Worm (Caenorhabditis elegans): ENCODE results near the gene F36A4.2.

The F36A4.2 gene

ce11 chrIV:4290472-4290871, 19.4 kb downstream of the F36A4.2 start, which contains the start of gene dct-7:
Gene dct-7 (minus strand): TSS chrIV:4290572.
- no peak for TF ChIP-seq jun-1 (tag; optimal IDR thresholded peaks at IDR 0.05)
- peak; percentile 30 for TF ChIP-seq nhr-43 (tag; optimal IDR thresholded peaks at IDR 0.05; ENCODE audit: poor library complexity, severe bottlenecking)

- TF ChIP-seq zag-1 (tag; optimal IDR thresholded peaks at IDR 0.05), result no peak
- TF ChIP-seq mml-1 (tag; optimal IDR thresholded peaks at IDR 0.05), result no peak
- no peak for TF ChIP-seq nhr-11 (tag; optimal IDR thresholded peaks at IDR 0.05)
Measured at ce11 chrIV:4291174-4291573, 20.1 kb downstream of the F36A4.2 start, which contains the start of gene F15E6.4. Gene F15E6.4 (plus strand): TSS chrIV:4291474.

DNA sequence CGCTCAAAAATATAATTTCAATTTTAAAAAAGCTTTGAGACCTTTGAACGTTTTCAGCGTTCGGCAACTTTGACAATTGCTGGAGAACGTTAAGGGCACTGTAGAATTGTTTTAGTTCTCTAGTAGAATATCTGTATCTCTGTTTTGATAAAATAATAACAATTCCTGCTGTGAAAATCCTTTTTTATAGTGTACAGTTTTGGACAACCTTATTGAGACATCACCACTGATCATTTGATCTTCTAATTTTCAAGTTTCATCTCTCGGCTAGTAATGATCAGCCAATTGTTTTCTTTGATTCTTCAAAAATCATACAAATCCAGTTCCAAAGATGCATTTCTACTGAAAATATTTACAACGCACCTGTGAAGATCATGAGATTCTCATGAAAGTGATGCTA, 21.5 kb downstream of the F36A4.2 start, which contains the start of gene F15E6.10:
Gene F15E6.10, plus strand, starts transcription at position 301 of the 400 bp plus-strand sequence.
- TF ChIP-seq tbx-2 (tag; optimal IDR thresholded peaks at IDR 0.05) (no peak), ceh-9 (tag; optimal IDR thresholded peaks at IDR 0.05) (no peak), R02D3.7 (tag; optimal IDR thresholded peaks at IDR 0.05) (no peak), zag-1 (tag; optimal IDR thresholded peaks at IDR 0.05) (no peak), ama-1 (optimal IDR thresholded peaks at IDR 0.05) (no peak), egl-5 (tag; optimal IDR thresholded peaks at IDR 0.05) (no peak), skn-1 (tag; optimal IDR thresholded peaks at IDR 0.05) (no peak), ztf-11 (tag; optimal IDR thresholded peaks at IDR 0.05) (no peak), daf-12 (tag; optimal IDR thresholded peaks at IDR 0.05) (no peak), jun-1 (tag; optimal IDR thresholded peaks at IDR 0.05) (no peak), elt-1 (tag; optimal IDR thresholded peaks at IDR 0.05) (no peak), elt-3 (tag; optimal IDR thresholded peaks at IDR 0.05) (no peak), nhr-28 (tag; optimal IDR thresholded peaks at IDR 0.05) (no peak), nhr-12 (tag; optimal IDR thresholded peaks at IDR 0.05) (no peak), unc-62 (GFP tag; optimal IDR thresholded peaks at IDR 0.05) (no peak)

DNA sequence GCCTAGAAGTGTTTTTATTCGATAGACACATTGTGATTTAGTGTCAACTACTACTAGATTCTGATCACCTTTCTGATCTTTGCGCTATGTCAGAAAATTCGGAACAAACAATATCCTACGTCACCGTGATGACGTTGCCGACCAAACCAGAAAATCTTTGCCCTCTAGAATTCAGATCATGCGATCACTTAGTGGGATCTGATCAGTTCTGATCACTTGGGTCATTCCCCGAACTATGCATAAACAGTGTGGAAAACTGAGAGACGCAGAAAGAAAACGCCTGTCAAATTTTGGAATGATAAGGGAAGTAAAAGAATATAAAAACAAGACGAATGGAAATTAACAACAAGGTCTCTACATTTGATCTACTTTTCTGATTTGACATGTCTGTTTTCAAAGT, 23.5 kb downstream of the F36A4.2 start, which contains the start of gene F15E6.3:
Gene F15E6.3, plus strand, starts transcription at position 344 of the 400 bp plus-strand sequence.
- TF ChIP-seq nhr-43 (tag; optimal IDR thresholded peaks at IDR 0.05; ENCODE audit: poor library complexity, severe bottlenecking), result peak; percentile 76
- TF ChIP-seq fkh-10 (GFP tag; optimal IDR thresholded peaks at IDR 0.05), result no peak
- TF ChIP-seq nhr-12 (tag; optimal IDR thresholded peaks at IDR 0.05), result no peak
- TF ChIP-seq nhr-28 (tag; optimal IDR thresholded peaks at IDR 0.05), result no peak
- TF ChIP-seq ceh-28 (tag; optimal IDR thresholded peaks at IDR 0.05), result peak; percentile 32
- no peak for TF ChIP-seq ceh-16 (tag; optimal IDR thresholded peaks at IDR 0.05)
- TF ChIP-seq nhr-25 (tag; optimal IDR thresholded peaks at IDR 0.05), result peak; percentile 60
- no peak for TF ChIP-seq jun-1 (tag; optimal IDR thresholded peaks at IDR 0.05)
- TF ChIP-seq elt-3 (tag; optimal IDR thresholded peaks at IDR 0.05), result peak in 1 of 3 experiments; percentile 36
- peak; percentile 89 for TF ChIP-seq nhr-23 (tag; optimal IDR thresholded peaks at IDR 0.05)
- TF ChIP-seq aly-2 (tag; optimal IDR thresholded peaks at IDR 0.05), result no peak
- TF ChIP-seq unc-62 (GFP tag; optimal IDR thresholded peaks at IDR 0.05), result no peak
- no peak for TF ChIP-seq ama-1 (optimal IDR thresholded peaks at IDR 0.05)
- TF ChIP-seq lsy-12 (tag; optimal IDR thresholded peaks at IDR 0.05), result no peak

DNA sequence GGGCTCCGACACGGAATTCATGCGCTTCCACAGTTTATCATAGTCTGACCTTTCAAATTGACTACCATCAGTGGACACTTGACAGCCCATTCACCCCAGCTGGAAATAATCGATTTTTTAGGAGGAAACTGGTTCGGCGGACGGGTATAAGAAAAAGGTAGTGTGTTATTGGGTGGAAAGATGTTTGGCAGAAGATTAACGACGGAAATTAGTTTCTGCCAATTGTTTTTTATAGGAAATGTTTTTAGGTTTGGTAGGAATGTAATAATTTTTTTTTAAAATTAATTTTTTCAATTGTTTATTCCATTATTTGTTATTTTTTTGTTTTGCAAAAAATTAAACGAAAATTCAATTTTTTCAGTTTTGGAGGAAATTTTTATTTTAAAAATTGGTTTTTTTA, 28.0 kb downstream of the F36A4.2 start, which contains the start of gene F15E6.9:
Gene F15E6.9, minus strand, starts transcription at position 101 of the 400 bp plus-strand sequence.
- no peak for TF ChIP-seq ceh-82 (tag; optimal IDR thresholded peaks at IDR 0.05)
- TF ChIP-seq nhr-76 (tag; optimal IDR thresholded peaks at IDR 0.05), result no peak
- no peak for TF ChIP-seq zag-1 (tag; optimal IDR thresholded peaks at IDR 0.05)

- TF ChIP-seq nhr-25 (tag; optimal IDR thresholded peaks at IDR 0.05) (peak; percentile 54), hmg-11 (tag; optimal IDR thresholded peaks at IDR 0.05) (no peak), nhr-43 (tag; optimal IDR thresholded peaks at IDR 0.05; ENCODE audit: poor library complexity, severe bottlenecking) (peak; percentile 57), nhr-23 (tag; optimal IDR thresholded peaks at IDR 0.05) (peak; percentile 19)
Measured at ce11 chrIV:4299994-4300393, 29.0 kb downstream of the F36A4.2 start.

DNA sequence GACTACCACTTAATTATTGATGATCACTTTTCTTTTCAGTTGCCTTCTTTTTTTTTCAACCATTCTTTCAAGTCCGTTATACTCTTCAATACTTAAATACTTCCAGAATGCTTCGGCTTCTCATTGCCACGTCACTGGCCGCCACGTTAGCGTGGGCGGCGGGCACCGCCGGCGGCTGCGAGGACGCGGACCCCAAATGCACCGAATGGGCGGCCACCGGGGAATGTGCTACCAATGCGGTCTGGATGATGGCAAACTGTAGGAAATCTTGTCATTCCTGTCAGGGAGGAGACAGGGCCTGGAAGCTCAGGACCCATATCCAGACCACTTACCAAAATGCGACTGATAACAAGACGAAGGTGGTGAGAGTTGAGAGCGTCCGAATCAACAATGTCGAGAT, 30.2 kb downstream of the F36A4.2 start, which contains the start of gene lgc-22:
Gene lgc-22, plus strand, starts transcription at position 105 of the 400 bp plus-strand sequence.
- TF ChIP-seq hmg-11 (tag; optimal IDR thresholded peaks at IDR 0.05) (no peak), eor-1 (tag; optimal IDR thresholded peaks at IDR 0.05) (no peak), ama-1 (optimal IDR thresholded peaks at IDR 0.05) (no peak), sea-2 (GFP tag; optimal IDR thresholded peaks at IDR 0.05) (no peak), nhr-12 (tag; optimal IDR thresholded peaks at IDR 0.05) (no peak), ztf-4 (tag; optimal IDR thresholded peaks at IDR 0.05) (no peak), nhr-43 (tag; optimal IDR thresholded peaks at IDR 0.05; ENCODE audit: poor library complexity, severe bottlenecking) (no peak), snpc-4 (tag; optimal IDR thresholded peaks at IDR 0.05) (no peak), tbx-2 (tag; optimal IDR thresholded peaks at IDR 0.05) (no peak), ceh-28 (tag; optimal IDR thresholded peaks at IDR 0.05) (no peak), elt-3 (tag; optimal IDR thresholded peaks at IDR 0.05) (no peak), nhr-11 (tag; optimal IDR thresholded peaks at IDR 0.05) (no peak), nhr-77 (tag; optimal IDR thresholded peaks at IDR 0.05) (no peak), nhr-23 (tag; optimal IDR thresholded peaks at IDR 0.05) (no peak), fkh-10 (GFP tag; optimal IDR thresholded peaks at IDR 0.05) (no peak), daf-12 (tag; optimal IDR thresholded peaks at IDR 0.05) (no peak), ceh-16 (tag; optimal IDR thresholded peaks at IDR 0.05) (no peak), nfya-1 (tag; optimal IDR thresholded peaks at IDR 0.05; ENCODE audit: insufficient read depth) (no peak), aly-2 (tag; optimal IDR thresholded peaks at IDR 0.05) (no peak)

Data from whole organism, L3 larva.